Fruit fly (Drosophila melanogaster) whole organism, adult: ENCODE measurements around the gene mesh.

Experiments used
- CG11617 ChIP-seq: fragments of 200-800 bp; sonication (Bioruptor generic); optimal IDR thresholded peaks from 2 replicates; lab custom pipeline; 2017; ENCODE audit warnings: mild to moderate bottlenecking, missing biosample characterization, missing genetic modification reagents, missing genetic modification characterization
- CG1620 ChIP-seq: fragments of 200-800 bp; sonication (Bioruptor generic); optimal IDR thresholded peaks from 2 replicates; lab custom pipeline; 2016; ENCODE audit warnings: missing biosample characterization, missing genetic modification characterization
- CG5204 ChIP-seq: fragments of 200-800 bp; sonication (Bioruptor generic); optimal IDR thresholded peaks from 2 replicates; lab custom pipeline; 2016; ENCODE audit warnings: missing biosample characterization, missing genetic modification characterization
- Clk ChIP-seq: fragments of 200-800 bp; sonication (Bioruptor generic); optimal IDR thresholded peaks from 2 replicates; lab custom pipeline; 2017; ENCODE audit warnings: missing biosample characterization, missing genetic modification characterization
- Crg-1 ChIP-seq: fragments of 200-800 bp; sonication (Bioruptor generic); optimal IDR thresholded peaks from 2 replicates; lab custom pipeline; 2016; ENCODE audit warnings: missing biosample characterization, missing genetic modification characterization
- Mnt ChIP-seq: fragments of 200-800 bp; sonication (Bioruptor generic); optimal IDR thresholded peaks from 2 replicates; lab custom pipeline; 2016; ENCODE audit warnings: missing biosample characterization, mild to moderate bottlenecking, missing genetic modification characterization
- cic ChIP-seq: fragments of 200-800 bp; sonication (Bioruptor generic); optimal IDR thresholded peaks from 2 replicates; lab custom pipeline; 2017; ENCODE audit warnings: missing biosample characterization, mild to moderate bottlenecking, missing genetic modification characterization, moderate library complexity
- kay ChIP-seq: fragments of 200-800 bp; sonication (Bioruptor generic); peaks from one replicate; lab custom pipeline; 2016; ENCODE audit warnings: missing biosample characterization, missing genetic modification characterization, borderline replicate concordance
- ovo ChIP-seq: fragments of 200-800 bp; sonication (Bioruptor generic); optimal IDR thresholded peaks from 2 replicates; lab custom pipeline; 2016; ENCODE audit warnings: missing biosample characterization, missing genetic modification characterization
- toe ChIP-seq: fragments of 200-800 bp; sonication (Bioruptor generic); optimal IDR thresholded peaks from 2 replicates; lab custom pipeline; 2016; ENCODE audit warnings: missing biosample characterization, missing genetic modification characterization

DNA sequence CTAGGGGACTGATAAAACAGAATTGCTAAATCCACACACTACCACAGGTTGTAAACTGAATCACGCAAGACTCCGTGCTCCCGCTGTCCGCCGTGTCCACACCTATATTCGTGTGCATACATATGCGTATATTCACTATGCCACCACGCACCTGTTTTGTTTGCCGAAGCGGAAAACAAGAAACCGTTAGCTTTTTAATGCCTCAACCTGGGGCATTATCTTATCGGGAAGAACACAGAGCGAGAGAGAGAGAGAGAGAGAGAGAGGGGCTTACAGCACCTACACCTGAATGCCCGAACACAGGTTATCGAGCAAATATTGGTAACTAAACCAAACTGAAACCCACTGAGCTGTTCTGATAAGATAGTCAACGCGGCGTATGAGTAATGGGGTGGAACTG is 935 bp downstream of the mesh start:
- TF ChIP-seq toe (GFP tag; lab: Kevin White, UChicago) (no peak), Mnt (GFP tag; lab: Kevin White, UChicago) (no peak), kay (GFP tag; lab: Kevin White, UChicago) (no peak), Clk (GFP tag; lab: Kevin White, UChicago) (no peak), Crg-1 (GFP tag; lab: Kevin White, UChicago) (no peak), CG1620 (no peak), CG5204 (GFP tag; lab: Kevin White, UChicago) (no peak), cic (peak; percentile 46), CG11617 (GFP tag; lab: Kevin White, UChicago) (no peak), ovo (GFP tag; lab: Kevin White, UChicago) (peak; percentile 65)
